Worm (Caenorhabditis elegans): ENCODE results near the gene csn-3.

DNA sequence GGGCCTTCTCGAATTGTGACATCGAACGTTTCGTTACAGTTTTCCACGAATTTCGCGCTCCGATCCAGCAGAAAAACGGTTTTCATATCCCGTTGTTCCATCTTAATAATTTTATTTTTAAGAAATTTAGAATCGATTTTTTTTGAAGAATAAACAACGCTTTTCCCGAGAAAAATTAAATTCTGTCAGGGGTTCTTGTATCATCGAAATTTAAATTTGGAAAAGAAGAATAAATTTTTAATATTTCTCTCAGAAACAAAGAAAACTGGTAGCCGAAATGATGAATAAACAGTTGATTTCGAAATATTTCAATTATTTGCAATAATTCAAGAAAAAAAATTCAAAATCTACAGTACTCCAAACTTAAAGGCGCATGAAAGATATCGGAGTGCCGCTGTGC, 42.8 kb downstream of the csn-3 start, which contains the start of gene ints-13:
- TF ChIP-seq ces-1 (GFP tag; optimal IDR thresholded peaks at IDR 0.05): no peak
- TF ChIP-seq nhr-237 (tag; optimal IDR thresholded peaks at IDR 0.05): no peak
